Worm (Caenorhabditis elegans): ENCODE results near the gene hum-2.

ce11 chrV:9440003-9440319 is 54.0 kb downstream of the hum-2 start:
- no peak for TF ChIP-seq dao-5 (tag; optimal IDR thresholded peaks at IDR 0.05)
- TF ChIP-seq him-1 (tag; optimal IDR thresholded peaks at IDR 0.05) = no peak

Measured in whole organism, L4/young adult.